Worm (Caenorhabditis elegans) whole organism, midembryonic: ENCODE measurements around the gene C35A5.10.

Experiments
- flt-1 ChIP-seq: fragments of 200-800 bp; sonication (Bioruptor generic); IDR thresholded peaks from 2 replicates; pipeline ENCODE4 v1.3.6; 2022; ENCODE audit warnings: missing genetic modification characterization, missing compliant biosample characterization
- klf-2 ChIP-seq: fragments of 200-800 bp; sonication (Bioruptor generic); conservative IDR thresholded peaks from 2 replicates; pipeline ENCODE4 v1.3.6; 2022; ENCODE audit warnings: missing genetic modification reagents, missing genetic modification characterization, missing compliant biosample characterization
- med-1 ChIP-seq: sonication (generic microtip); optimal IDR thresholded peaks from 2 replicates; lab custom pipeline; 2017; ENCODE audit warnings: missing genetic modification characterization, mild to moderate bottlenecking, missing compliant biosample characterization, antibody characterized with exemption, missing genetic modification reagents; ENCODE audit not compliant: insufficient read depth
- ref-1 ChIP-seq: fragments of 200-800 bp; sonication (Bioruptor generic); conservative IDR thresholded peaks from 2 replicates; pipeline ENCODE4 v1.3.6; 2022; ENCODE audit warnings: missing genetic modification reagents, missing genetic modification characterization, missing compliant biosample characterization
- tab-1 ChIP-seq: fragments of 200-800 bp; sonication (Bioruptor generic); IDR thresholded peaks from 2 replicates; pipeline ENCODE4 v1.3.6; 2022; ENCODE audit warnings: missing genetic modification characterization, missing compliant biosample characterization

DNA sequence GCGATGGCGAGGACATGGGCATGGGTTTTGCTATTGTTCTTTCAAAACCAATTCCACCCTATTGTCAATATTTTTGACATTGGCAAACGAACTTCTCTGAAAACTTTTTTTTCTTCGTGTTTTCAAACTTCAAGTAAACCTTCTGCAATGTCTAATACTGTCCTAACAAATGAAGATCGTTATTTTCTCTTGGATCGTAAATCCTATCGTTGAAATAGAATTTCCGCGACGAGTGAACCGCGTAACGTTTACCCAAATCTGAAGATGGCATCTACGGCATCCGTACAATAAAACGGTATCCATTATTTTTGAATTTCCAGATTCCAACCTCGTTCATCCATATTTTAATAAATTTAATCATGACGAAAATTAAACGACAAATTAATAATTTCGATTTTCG, 1.6 kb downstream of the C35A5.10 start, which contains the start of gene C35A5.5:
- TF ChIP-seq med-1 (GFP tag; lab: Kevin White, UChicago) (no peak), ref-1 (no peak), klf-2 (no peak), flt-1 (GFP tag; lab: Robert Waterston, UW) (no peak), tab-1 (GFP tag; lab: Robert Waterston, UW) (no peak)
